Fruit fly (Drosophila melanogaster): ENCODE measurements around the gene CG13311.

DNA sequence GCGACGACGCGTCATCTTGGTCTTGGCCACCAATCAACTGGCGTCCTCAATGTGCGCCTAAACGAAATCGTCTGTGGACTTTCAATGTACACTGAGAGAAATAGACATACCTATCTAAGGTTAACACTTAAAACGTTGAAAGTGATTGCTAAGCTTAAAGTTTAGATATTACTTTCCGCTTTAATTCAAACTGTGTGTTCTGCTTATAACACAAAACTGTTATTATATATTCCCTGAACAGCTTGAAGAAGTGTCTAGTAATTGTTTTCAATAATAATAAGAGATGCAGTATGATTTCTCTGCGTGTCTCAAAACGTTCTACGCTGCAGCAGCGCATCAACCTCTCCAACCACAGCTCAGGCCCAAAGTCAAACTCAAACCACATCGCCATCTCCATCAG, 20.0 kb downstream of the CG13311 start:
- TF ChIP-seq dsx (GFP tag; optimal IDR thresholded peaks at IDR 0.05; ENCODE audit: poor library complexity, severe bottlenecking): no peak
- TF ChIP-seq vri (GFP tag; optimal IDR thresholded peaks at IDR 0.05): no peak
- TF ChIP-seq CG7368 (GFP tag; optimal IDR thresholded peaks at IDR 0.05): no peak
- TF ChIP-seq Gug (GFP tag; IDR thresholded peaks at IDR 0.05): peak; percentile 25; the same call in 1 of the 2 replicates
- TF ChIP-seq fkh (GFP tag; optimal IDR thresholded peaks at IDR 0.05): no peak
- peak; percentile 17 for TF ChIP-seq net (GFP tag; optimal IDR thresholded peaks at IDR 0.05)
- TF ChIP-seq acj6 (GFP tag; optimal IDR thresholded peaks at IDR 0.05): peak; percentile 15
- TF ChIP-seq CG10631 (GFP tag; optimal IDR thresholded peaks at IDR 0.05): peak; percentile 29
- TF ChIP-seq CG1621 (tag; optimal IDR thresholded peaks at IDR 0.05): no peak
- TF ChIP-seq Sox102F (GFP tag; optimal IDR thresholded peaks at IDR 0.05): no peak
